Fruit fly (Drosophila melanogaster): ENCODE data around the gene CG9095.

DNA sequence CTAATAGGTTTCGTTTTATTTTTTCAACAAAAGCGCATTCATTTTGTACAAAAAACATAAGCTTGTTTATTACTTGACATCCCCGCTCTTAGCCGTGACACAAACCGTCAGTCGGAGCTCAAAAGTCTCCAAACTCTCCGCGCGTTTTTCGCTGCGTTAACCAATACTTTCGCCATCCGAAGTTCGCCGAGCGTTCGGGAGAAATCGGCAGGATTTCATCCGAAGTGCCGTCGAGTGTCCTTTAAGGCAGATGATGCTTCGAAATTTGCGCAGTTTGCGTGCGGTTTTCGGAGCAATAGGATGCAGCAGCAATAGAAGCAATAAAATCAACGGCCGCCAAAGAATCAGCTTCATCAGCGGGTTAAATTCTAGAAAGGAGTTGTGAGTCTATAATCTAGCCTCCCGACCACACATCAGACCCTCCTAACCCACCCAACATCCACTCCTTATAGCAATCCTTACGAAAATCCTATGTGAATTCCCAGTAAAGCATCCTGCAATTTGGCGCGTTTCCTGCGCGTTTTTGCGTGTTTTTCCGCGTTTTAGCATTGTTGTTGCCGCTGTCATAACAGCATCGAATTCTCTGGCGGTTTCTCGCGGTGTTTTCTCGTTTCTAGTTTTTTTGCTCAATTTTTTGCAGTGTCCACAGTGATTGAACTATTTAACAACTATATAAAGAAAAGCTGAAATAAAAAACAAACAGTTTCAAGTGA lies 12.3 kb upstream of the CG9095 start, which contains the start of gene CG43737:
- no peak for TF ChIP-seq CG15269 (tag; optimal IDR thresholded peaks at IDR 0.05)
- TF ChIP-seq Nf-YB (GFP tag; optimal IDR thresholded peaks at IDR 0.05), result no peak
- no peak for TF ChIP-seq CG15011 (GFP tag; optimal IDR thresholded peaks at IDR 0.05)
- TF ChIP-seq sima (GFP tag; optimal IDR thresholded peaks at IDR 0.05), result no peak
- no peak for TF ChIP-seq CG1529 (GFP tag; optimal IDR thresholded peaks at IDR 0.05)
- no peak for TF ChIP-seq Sin3A (optimal IDR thresholded peaks at IDR 0.05)
- no peak for TF ChIP-seq bbx (GFP tag; IDR thresholded peaks at IDR 0.05; ENCODE audit: partially characterized antibody)
- no peak for TF ChIP-seq Poxn (GFP tag; IDR thresholded peaks at IDR 0.05)
- TF ChIP-seq Bgb (GFP tag; IDR thresholded peaks at IDR 0.05; ENCODE audit: partially characterized antibody), result no peak
- no peak for TF ChIP-seq CG14860 (GFP tag; IDR thresholded peaks at IDR 0.05; ENCODE audit: partially characterized antibody)
- no peak for TF ChIP-seq Fer1 (GFP tag; optimal IDR thresholded peaks at IDR 0.05)
- no peak for TF ChIP-seq CG8478 (optimal IDR thresholded peaks at IDR 0.05)
- no peak for TF ChIP-seq ttk (GFP tag; IDR thresholded peaks at IDR 0.05)
- TF ChIP-seq CoRest (tag; optimal IDR thresholded peaks at IDR 0.05), result no peak
